Fruit fly (Drosophila melanogaster) whole organism, embryonic: ENCODE data around the gene CG31038.

Experiments used
- Awh ChIP-seq: fragments of 200-800 bp; sonication (Bioruptor generic); IDR thresholded peaks from 2 replicates; pipeline ENCODE4, ENCODE4 v1.3.6; 2022; ENCODE audit warnings: missing biosample characterization, missing genetic modification characterization
- B-H2 ChIP-seq: fragments of 200-800 bp; sonication (Bioruptor generic); optimal IDR thresholded peaks from 2 replicates; lab custom pipeline; 2018; ENCODE audit warnings: missing biosample characterization, mild to moderate bottlenecking, missing genetic modification characterization
- BEAF-32 ChIP-seq: fragments of 200-800 bp; sonication (Bioruptor generic); optimal IDR thresholded peaks from 3 replicates; lab custom pipeline; 2017; ENCODE audit warnings: missing biosample characterization, missing genetic modification characterization, mild to moderate bottlenecking, moderate library complexity, missing genetic modification reagents
- Blimp-1 ChIP-seq: fragments of 200-800 bp; sonication (Bioruptor generic); optimal IDR thresholded peaks from 3 replicates; lab custom pipeline; 2018; ENCODE audit warnings: missing biosample characterization, missing genetic modification characterization, mild to moderate bottlenecking, moderate library complexity, missing genetic modification reagents
- CG10147 ChIP-seq: fragments of 200-800 bp; sonication (Bioruptor generic); optimal IDR thresholded peaks from 2 replicates; lab custom pipeline; 2019; ENCODE audit warnings: missing biosample characterization, mild to moderate bottlenecking, missing genetic modification characterization, moderate library complexity
- CG10654 ChIP-seq: fragments of 200-800 bp; sonication (Bioruptor generic); optimal IDR thresholded peaks from 2 replicates; lab custom pipeline; 2016; ENCODE audit warnings: missing biosample characterization, missing genetic modification characterization
- CG11695 ChIP-seq: fragments of 200-800 bp; sonication (Bioruptor generic); IDR thresholded peaks from 3 replicates; pipeline ENCODE4 v1.3.6; 2022; ENCODE audit warnings: missing biosample characterization, missing genetic modification characterization
- CG12071 ChIP-seq: fragments of 200-800 bp; sonication (Bioruptor generic); optimal IDR thresholded peaks from 3 replicates; lab custom pipeline; 2018; ENCODE audit warnings: missing biosample characterization, mild to moderate bottlenecking, missing genetic modification characterization
- CG12942 ChIP-seq: fragments of 200-800 bp; sonication (Bioruptor generic); optimal IDR thresholded peaks from 3 replicates; lab custom pipeline; 2016; ENCODE audit warnings: missing biosample characterization, missing genetic modification characterization
- CG13287 ChIP-seq: fragments of 200-800 bp; sonication (Bioruptor generic); IDR thresholded peaks from 2 replicates; pipeline ENCODE4 v1.3.6; 2022; ENCODE audit warnings: missing biosample characterization, missing genetic modification characterization; ENCODE audit not compliant: partially characterized antibody
- CG13624 ChIP-seq: fragments of 200-800 bp; sonication (Bioruptor generic); optimal IDR thresholded peaks from 2 replicates; lab custom pipeline; 2016; ENCODE audit warnings: missing biosample characterization, missing genetic modification characterization
- CG16779 ChIP-seq: fragments of 200-800 bp; sonication (Bioruptor generic); IDR thresholded peaks from 2 replicates; pipeline ENCODE4 v1.3.6; 2022; ENCODE audit warnings: missing biosample characterization, missing genetic modification characterization
- CG18476 ChIP-seq: fragments of 200-800 bp; sonication (Bioruptor generic); optimal IDR thresholded peaks from 2 replicates; lab custom pipeline; 2016; ENCODE audit warnings: missing biosample characterization, mild to moderate bottlenecking, missing genetic modification characterization
- CG2116 ChIP-seq: fragments of 200-800 bp; sonication (Bioruptor generic); optimal IDR thresholded peaks from 3 replicates; lab custom pipeline; 2018; ENCODE audit warnings: missing biosample characterization, mild to moderate bottlenecking, missing genetic modification characterization
- CG2120 ChIP-seq: fragments of 200-800 bp; sonication (Bioruptor generic); optimal IDR thresholded peaks from 3 replicates; lab custom pipeline; 2016; ENCODE audit warnings: missing biosample characterization, missing genetic modification characterization
- CG33213 ChIP-seq: fragments of 200-800 bp; sonication (Bioruptor generic); optimal IDR thresholded peaks from 3 replicates; lab custom pipeline; 2016; ENCODE audit warnings: missing biosample characterization, missing genetic modification characterization
- CG6272 ChIP-seq: fragments of 200-800 bp; sonication (Bioruptor generic); IDR thresholded peaks from 2 replicates; pipeline ENCODE4 v1.3.6; 2022; ENCODE audit warnings: missing biosample characterization, missing genetic modification characterization
- CG8281 ChIP-seq: fragments of 200-800 bp; sonication (Bioruptor generic); optimal IDR thresholded peaks from 2 replicates; lab custom pipeline; 2018; ENCODE audit warnings: missing biosample characterization, mild to moderate bottlenecking, missing genetic modification characterization, moderate library complexity
- D19B ChIP-seq: fragments of 200-800 bp; sonication (Bioruptor generic); optimal IDR thresholded peaks from 2 replicates; lab custom pipeline; 2017; ENCODE audit warnings: missing biosample characterization, mild to moderate bottlenecking, missing genetic modification characterization
- Doc3 ChIP-seq: fragments of 200-800 bp; sonication (Bioruptor generic); IDR thresholded peaks from 3 replicates; pipeline ENCODE4 v1.3.6; 2022; ENCODE audit warnings: missing biosample characterization, missing genetic modification characterization; ENCODE audit not compliant: partially characterized antibody
- Dref ChIP-seq: fragments of 200-800 bp; sonication (Bioruptor generic); IDR thresholded peaks from 2 replicates; pipeline ENCODE4 v1.3.6; 2022; ENCODE audit warnings: missing biosample characterization, missing genetic modification characterization
- GATAe ChIP-seq: fragments of 200-800 bp; sonication (Bioruptor generic); conservative IDR thresholded peaks from 2 replicates; pipeline ENCODE4 v1.3.6; 2022; ENCODE audit warnings: missing biosample characterization, missing genetic modification characterization
- HmgD ChIP-seq: fragments of 200-800 bp; sonication (Bioruptor generic); optimal IDR thresholded peaks from 3 replicates; lab custom pipeline; 2016; ENCODE audit warnings: missing biosample characterization, missing genetic modification characterization
- Hr39 ChIP-seq: fragments of >200 bp; optimal IDR thresholded peaks from 2 replicates; lab custom pipeline; 2017
- Hr51 ChIP-seq, 2 experiments: fragments of 200-800 bp; sonication (Bioruptor generic); optimal IDR thresholded peaks; 2 replicates in 1 of 2; 3 replicates in 1 of 2; lab custom pipeline; 2016 to 2018; ENCODE audit warnings: missing biosample characterization in 2 of 2, missing genetic modification characterization in 2 of 2, mild to moderate bottlenecking in 1 of 2, moderate library complexity in 1 of 2
- Med ChIP-seq: fragments of 200-800 bp; sonication (Bioruptor generic); peaks from one replicate; lab custom pipeline; 2016; ENCODE audit warnings: missing biosample characterization, missing genetic modification characterization, mild to moderate bottlenecking, inconsistent platforms, moderate library complexity
- Pdp1 ChIP-seq, 2 experiments: fragments of 200-800 bp; sonication (Bioruptor generic); optimal IDR thresholded peaks; 3 replicates each; lab custom pipeline; 2016; ENCODE audit warnings: missing biosample characterization in 2 of 2, missing genetic modification characterization in 2 of 2, mild to moderate bottlenecking in 1 of 2, moderate library complexity in 1 of 2
- Scr ChIP-seq: fragments of 200-800 bp; sonication (Bioruptor generic); IDR thresholded peaks from 2 replicates; pipeline ENCODE4 v1.3.6; 2022; ENCODE audit warnings: missing biosample characterization, missing genetic modification characterization; ENCODE audit not compliant: partially characterized antibody
- Spps ChIP-seq: fragments of 200-800 bp; sonication (Bioruptor generic); optimal IDR thresholded peaks from 2 replicates; lab custom pipeline; 2018; ENCODE audit warnings: missing biosample characterization, mild to moderate bottlenecking, missing genetic modification characterization
- Trl ChIP-seq, 3 experiments: fragments of >200 bp in 2 of 3; fragments of 200-800 bp in 1 of 3; sonication (Bioruptor generic) in 1 of 3; optimal IDR thresholded peaks; 2 replicates in 1 of 3; 3 replicates in 2 of 3; lab custom pipeline; 2016 to 2017; ENCODE audit warnings: missing biosample characterization in 1 of 3, missing genetic modification characterization in 1 of 3
- cg ChIP-seq: fragments of 200-800 bp; sonication (Bioruptor generic); optimal IDR thresholded peaks from 3 replicates; lab custom pipeline; 2019; ENCODE audit warnings: missing biosample characterization, mild to moderate bottlenecking, missing genetic modification characterization, moderate library complexity
- crp ChIP-seq, 2 experiments: fragments of 200-800 bp; sonication (Bioruptor generic); optimal IDR thresholded peaks; 2 replicates in 1 of 2; 3 replicates in 1 of 2; lab custom pipeline; 2017; ENCODE audit warnings: missing biosample characterization in 2 of 2, missing genetic modification characterization in 2 of 2, mild to moderate bottlenecking in 1 of 2, moderate library complexity in 1 of 2
- esg ChIP-seq: fragments of 200-800 bp; sonication (Bioruptor generic); conservative IDR thresholded peaks from 2 replicates; pipeline ENCODE4 v1.3.6; 2022; ENCODE audit warnings: missing biosample characterization, missing genetic modification characterization
- ewg ChIP-seq: fragments of 200-800 bp; sonication (Bioruptor generic); optimal IDR thresholded peaks from 3 replicates; lab custom pipeline; 2017; ENCODE audit warnings: mild to moderate bottlenecking, missing biosample characterization, missing genetic modification reagents, missing genetic modification characterization
- h ChIP-seq: fragments of >200 bp; optimal IDR thresholded peaks from 2 replicates; lab custom pipeline; 2017
- ham ChIP-seq: fragments of 200-800 bp; sonication (Bioruptor generic); IDR thresholded peaks from 2 replicates; pipeline ENCODE4 v1.3.6; 2022; ENCODE audit warnings: missing biosample characterization, missing genetic modification characterization
- hth ChIP-seq: fragments of >200 bp; optimal IDR thresholded peaks from 2 replicates; lab custom pipeline; 2017; ENCODE audit warnings: inconsistent platforms
- lov ChIP-seq, 2 experiments: fragments of 200-800 bp in 1 of 2; fragments of >200 bp in 1 of 2; sonication (Bioruptor generic) in 1 of 2; IDR thresholded peaks in 1 of 2; optimal IDR thresholded peaks in 1 of 2; 2 replicates in 1 of 2; 3 replicates in 1 of 2; pipeline versions ENCODE4 v1.3.6 to Lab custom; 2017 to 2022; ENCODE audit warnings: missing biosample characterization in 1 of 2, missing genetic modification characterization in 1 of 2
- mirr ChIP-seq: fragments of 200-800 bp; sonication (Bioruptor generic); optimal IDR thresholded peaks from 3 replicates; lab custom pipeline; 2018; ENCODE audit warnings: missing biosample characterization, mild to moderate bottlenecking, missing genetic modification characterization
- row ChIP-seq: fragments of 200-800 bp; sonication (Bioruptor generic); IDR thresholded peaks from 3 replicates; pipeline ENCODE4 v1.3.6; 2022; ENCODE audit warnings: missing biosample characterization, missing genetic modification characterization
- run ChIP-seq: fragments of 200-800 bp; sonication (Bioruptor generic); optimal IDR thresholded peaks from 3 replicates; lab custom pipeline; 2018; ENCODE audit warnings: missing biosample characterization, mild to moderate bottlenecking, missing genetic modification characterization
- sc ChIP-seq, 3 experiments: fragments of >200 bp in 2 of 3; fragments of 200-800 bp in 1 of 3; sonication (Bioruptor generic) in 1 of 3; optimal IDR thresholded peaks; 2 replicates in 2 of 3; 3 replicates in 1 of 3; lab custom pipeline; 2017; ENCODE audit warnings: mild to moderate bottlenecking in 1 of 3, missing biosample characterization in 1 of 3, missing genetic modification characterization in 1 of 3, missing genetic modification reagents in 1 of 3
- sim ChIP-seq: fragments of 200-800 bp; sonication (Bioruptor generic); IDR thresholded peaks from 2 replicates; pipeline ENCODE4 v1.3.6; 2022; ENCODE audit warnings: missing biosample characterization, missing genetic modification characterization
- twi ChIP-seq: fragments of 200-800 bp; optimal IDR thresholded peaks from 2 replicates; lab custom pipeline; 2019; ENCODE audit warnings: missing biosample characterization, mild to moderate bottlenecking, missing genetic modification characterization, moderate library complexity
- vnd ChIP-seq: fragments of 200-800 bp; sonication (Bioruptor generic); IDR thresholded peaks from 3 replicates; pipeline ENCODE4 v1.3.6; 2022; ENCODE audit warnings: missing biosample characterization, missing genetic modification characterization; ENCODE audit not compliant: partially characterized antibody
- yki ChIP-seq: fragments of >200 bp; optimal IDR thresholded peaks from 3 replicates; lab custom pipeline; 2018
- zf30C ChIP-seq: fragments of 200-800 bp; sonication (Bioruptor generic); optimal IDR thresholded peaks from 3 replicates; lab custom pipeline; 2018; ENCODE audit warnings: missing biosample characterization, mild to moderate bottlenecking, missing genetic modification characterization

Gene CG31038

DNA sequence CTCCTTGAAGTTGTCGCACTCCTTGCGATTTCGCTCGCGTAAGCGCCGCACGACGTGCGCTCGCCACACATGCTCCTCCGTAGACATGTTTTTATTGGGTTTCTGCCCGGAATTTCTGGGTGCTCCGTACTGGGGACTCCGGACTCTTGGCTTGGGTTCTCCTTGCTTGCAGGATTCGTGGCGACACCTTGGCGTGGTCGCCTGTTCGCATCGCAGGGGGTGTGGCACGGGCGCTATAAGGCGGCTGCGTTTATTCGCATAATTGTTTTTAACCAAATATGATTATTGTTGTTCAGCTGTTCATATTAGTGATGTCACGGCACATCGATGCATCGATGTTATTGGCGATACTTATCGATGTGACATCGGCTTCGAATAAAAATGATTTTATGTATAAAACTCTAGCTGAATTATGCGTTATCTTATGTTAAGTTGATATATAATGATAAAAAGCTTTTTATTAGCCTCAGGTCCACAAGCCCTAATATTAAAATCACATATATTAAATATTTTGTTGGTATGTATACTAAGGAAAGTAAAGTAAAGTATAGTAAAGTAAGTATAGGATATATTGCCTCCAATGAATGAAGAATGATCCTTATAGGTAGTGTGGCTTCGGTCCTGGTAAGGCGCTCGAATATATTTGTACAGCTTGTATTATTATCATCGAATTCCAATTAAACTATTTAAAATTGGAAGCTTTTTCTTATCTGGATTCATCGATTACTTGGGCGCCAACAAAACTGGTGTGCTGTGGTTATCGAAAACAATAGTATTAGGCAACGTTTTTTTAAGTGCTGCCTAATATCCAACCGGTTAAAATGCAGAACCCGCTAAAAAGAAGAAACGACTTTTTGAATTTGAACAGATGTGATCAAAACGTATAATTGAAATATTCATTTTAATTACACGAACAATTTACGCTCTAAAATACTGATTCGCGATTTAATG lies 41.8 kb upstream of the CG31038 start, which contains the start of gene Atg16 (continued):
- TF ChIP-seq BEAF-32 (peak; percentile 89), Spps (tag; lab: Kevin White, UChicago) (no peak), twi (tag; lab: Kevin White, UChicago) (no peak), CG18476 (GFP tag; lab: Kevin White, UChicago) (no peak), CG12071 (GFP tag; lab: Kevin White, UChicago) (no peak), CG13287 (GFP tag; lab: Robert Waterston, UW) (peak; percentile 85), zf30C (GFP tag; lab: Kevin White, UChicago) (no peak), CG13624 (no peak), crp (GFP tag; optimal IDR thresholded peaks at IDR 0.05; lab: Kevin White, UChicago) (peak in 1 of 2 experiments; percentile 78), CG6272 (no peak), h (lab: Kevin White, UChicago) (no peak), CG8281 (tag; lab: Kevin White, UChicago) (no peak), yki (lab: Kevin White, UChicago) (no peak), Dref (GFP tag; lab: Robert Waterston, UW) (peak; percentile 82), GATAe (GFP tag; lab: Robert Waterston, UW) (no peak), sim (no peak), CG16779 (GFP tag; lab: Robert Waterston, UW) (no peak), CG10654 (GFP tag; lab: Kevin White, UChicago) (no peak), run (no peak), esg (GFP tag; lab: Robert Waterston, UW) (no peak), B-H2 (GFP tag; lab: Kevin White, UChicago) (no peak), Awh (GFP tag; lab: Robert Waterston, UW) (no peak), Hr39 (lab: Kevin White, UChicago) (no peak), lov (optimal IDR thresholded peaks at IDR 0.05; lab: Kevin White, UChicago) (no peak), lov (GFP tag; IDR thresholded peaks at IDR 0.05; lab: Robert Waterston, UW) (no peak), ewg (GFP tag; lab: Kevin White, UChicago) (no peak), CG33213 (GFP tag; lab: Kevin White, UChicago) (no peak), D19B (no peak), Doc3 (GFP tag; lab: Robert Waterston, UW) (peak; percentile 92), Pdp1 (GFP tag; optimal IDR thresholded peaks at IDR 0.05; lab: Kevin White, UChicago) (no peak), sc (optimal IDR thresholded peaks at IDR 0.05; lab: Kevin White, UChicago) (no peak), sc (GFP tag; optimal IDR thresholded peaks at IDR 0.05; lab: Kevin White, UChicago) (no peak), hth (no peak), ham (GFP tag; lab: Robert Waterston, UW) (no peak), row (peak; percentile 72), CG2116 (GFP tag; lab: Kevin White, UChicago) (peak; percentile 64), HmgD (no peak), Blimp-1 (no peak), CG11695 (GFP tag; lab: Robert Waterston, UW) (no peak), vnd (peak; percentile 94), Scr (peak; percentile 95), CG10147 (GFP tag; lab: Kevin White, UChicago) (no peak), Trl (optimal IDR thresholded peaks at IDR 0.05; lab: Kevin White, UChicago) (no peak), Trl (GFP tag; optimal IDR thresholded peaks at IDR 0.05; lab: Kevin White, UChicago) (no peak), mirr (GFP tag; lab: Kevin White, UChicago) (no peak), Med (GFP tag; lab: Kevin White, UChicago) (peak; percentile 84), cg (no peak), CG12942 (GFP tag; lab: Kevin White, UChicago) (no peak), Hr51 (GFP tag; optimal IDR thresholded peaks at IDR 0.05; lab: Kevin White, UChicago) (no peak), CG2120 (GFP tag; lab: Kevin White, UChicago) (peak; percentile 36)
